Worm (Caenorhabditis elegans) whole organism, midembryonic: ENCODE results near the gene nspf-2.

Experiments used
- T22C8.4 ChIP-seq: fragments of 200-800 bp; sonication (Bioruptor generic); IDR thresholded peaks from 2 replicates; pipeline ENCODE4 v1.3.6; 2022; ENCODE audit warnings: missing genetic modification characterization, missing compliant biosample characterization
- flt-1 ChIP-seq: fragments of 200-800 bp; sonication (Bioruptor generic); IDR thresholded peaks from 2 replicates; pipeline ENCODE4 v1.3.6; 2022; ENCODE audit warnings: missing genetic modification characterization, missing compliant biosample characterization
- tab-1 ChIP-seq: fragments of 200-800 bp; sonication (Bioruptor generic); IDR thresholded peaks from 2 replicates; pipeline ENCODE4 v1.3.6; 2022; ENCODE audit warnings: missing genetic modification characterization, missing compliant biosample characterization
- ztf-23 ChIP-seq: fragments of 200-800 bp; sonication (Bioruptor generic); IDR thresholded peaks from 2 replicates; pipeline ENCODE4 v1.3.6; 2022; ENCODE audit warnings: missing genetic modification reagents, missing genetic modification characterization, missing compliant biosample characterization
- ztf-29 ChIP-seq: fragments of 200-800 bp; sonication (Bioruptor generic); IDR thresholded peaks from 2 replicates; pipeline ENCODE4 v1.3.6; 2022; ENCODE audit warnings: missing genetic modification reagents, missing genetic modification characterization, missing compliant biosample characterization

ce11 chrII:2717335-2717734 lies 28.6 kb downstream of the nspf-2 start, which contains the start of gene T05A8.3:
- no peak for TF ChIP-seq ztf-29
- no peak for TF ChIP-seq tab-1
- no peak for TF ChIP-seq ztf-23 (GFP tag; lab: Robert Waterston, UW)
- no peak for TF ChIP-seq flt-1 (GFP tag; lab: Robert Waterston, UW)
- no peak for TF ChIP-seq T22C8.4 (GFP tag; lab: Robert Waterston, UW)
